Worm (Caenorhabditis elegans) whole organism, young adult: ENCODE results near the gene drh-1.

Experiments
- B0035.1 ChIP-seq: sonication (generic microtip); optimal IDR thresholded peaks from 2 replicates; lab custom pipeline; 2016; ENCODE audit warnings: missing genetic modification characterization, mild to moderate bottlenecking, missing compliant biosample characterization, missing genotype, missing genetic modification reagents
- B0261.1 ChIP-seq: sonication (generic microtip); optimal IDR thresholded peaks from 2 replicates; lab custom pipeline; 2016; ENCODE audit warnings: mild to moderate bottlenecking, missing genetic modification characterization, moderate library complexity, missing compliant biosample characterization
- B0336.3 ChIP-seq: fragments of 200-800 bp; sonication (Bioruptor generic); IDR thresholded peaks from 2 replicates; pipeline ENCODE4 v1.3.6; 2022; ENCODE audit warnings: missing genetic modification characterization, missing compliant biosample characterization
- C06A6.2 ChIP-seq: fragments of 200-800 bp; sonication (Bioruptor generic); conservative IDR thresholded peaks from 2 replicates; pipeline ENCODE4 v1.3.6; 2022; ENCODE audit warnings: missing genetic modification characterization, missing compliant biosample characterization
- F23B12.7 ChIP-seq: sonication (generic microtip); optimal IDR thresholded peaks from 2 replicates; lab custom pipeline; 2017; ENCODE audit warnings: missing genetic modification characterization, mild to moderate bottlenecking, missing compliant biosample characterization, antibody characterized with exemption, moderate library complexity; ENCODE audit not compliant: insufficient read depth
- F37B4.10 ChIP-seq: fragments of 200-800 bp; sonication (Bioruptor generic); IDR thresholded peaks from 2 replicates; pipeline ENCODE4 v1.3.6; 2022; ENCODE audit warnings: missing genetic modification characterization, missing compliant biosample characterization
- K12H6.12 ChIP-seq: fragments of 200-800 bp; sonication (Bioruptor generic); optimal IDR thresholded peaks from 2 replicates; lab custom pipeline; 2018; ENCODE audit warnings: mild to moderate bottlenecking, missing genetic modification characterization, missing compliant biosample characterization
- Y53F4B.3 ChIP-seq: fragments of 200-800 bp; sonication (Bioruptor generic); IDR thresholded peaks from 2 replicates; pipeline ENCODE4 v1.3.6; 2022; ENCODE audit warnings: missing genetic modification reagents, missing genetic modification characterization, missing compliant biosample characterization
- Y53G8AR.9 ChIP-seq: fragments of 200-800 bp; sonication (Bioruptor generic); conservative IDR thresholded peaks from 2 replicates; pipeline ENCODE4 v1.3.6; 2022; ENCODE audit warnings: missing genetic modification reagents, missing genetic modification characterization, missing compliant biosample characterization
- aptf-2 ChIP-seq: fragments of 200-800 bp; sonication (Bioruptor generic); conservative IDR thresholded peaks from 2 replicates; pipeline ENCODE4 v1.3.6; 2022; ENCODE audit warnings: missing genetic modification reagents, missing genetic modification characterization, missing compliant biosample characterization
- aptf-3 ChIP-seq: fragments of 200-800 bp; sonication (Bioruptor generic); IDR thresholded peaks from 2 replicates; pipeline ENCODE4 v1.3.6; 2022; ENCODE audit warnings: missing genetic modification characterization, missing compliant biosample characterization
- bed-2 ChIP-seq: fragments of 200-800 bp; sonication (Bioruptor generic); IDR thresholded peaks from 2 replicates; pipeline ENCODE4 v1.3.6; 2022; ENCODE audit warnings: missing genetic modification reagents, missing genetic modification characterization, missing compliant biosample characterization
- cebp-1 ChIP-seq, 2 experiments: fragments of 200-800 bp in 1 of 2; sonication (Bioruptor generic) in 1 of 2; sonication (generic microtip) in 1 of 2; IDR thresholded peaks in 1 of 2; optimal IDR thresholded peaks in 1 of 2; 2 replicates each; pipeline versions ENCODE4 v1.3.6 to Lab custom; 2017 to 2022; ENCODE audit warnings: missing compliant biosample characterization in 2 of 2, missing genetic modification characterization in 2 of 2, mild to moderate bottlenecking in 1 of 2, missing genetic modification reagents in 1 of 2, moderate library complexity in 1 of 2
- ceh-91 ChIP-seq: fragments of 200-800 bp; sonication (Bioruptor generic); IDR thresholded peaks from 2 replicates; pipeline ENCODE4 v1.3.6; 2022; ENCODE audit warnings: missing genetic modification reagents, missing genetic modification characterization, missing compliant biosample characterization
- chd-7 ChIP-seq: sonication (generic microtip); optimal IDR thresholded peaks from 2 replicates; lab custom pipeline; 2016; ENCODE audit warnings: mild to moderate bottlenecking, missing genetic modification characterization, moderate library complexity, missing compliant biosample characterization
- die-1 ChIP-seq: sonication (generic microtip); optimal IDR thresholded peaks from 2 replicates; lab custom pipeline; 2016; ENCODE audit warnings: missing genotype, mild to moderate bottlenecking, missing genetic modification characterization, missing compliant biosample characterization
- dox-1 ChIP-seq: fragments of 200-800 bp; sonication (Bioruptor generic); IDR thresholded peaks from 2 replicates; pipeline ENCODE4 v1.3.6; 2022; ENCODE audit warnings: missing genetic modification reagents, missing genetic modification characterization, missing compliant biosample characterization
- dpl-1 ChIP-seq: fragments of 150-350 bp; optimal IDR thresholded peaks from 2 replicates; lab custom pipeline; 2014; ENCODE audit warnings: missing biosample characterization, missing genetic modification reagents, missing genetic modification characterization
- efl-1 ChIP-seq: fragments of 150-350 bp; optimal IDR thresholded peaks from 2 replicates; lab custom pipeline; 2014; ENCODE audit warnings: missing biosample characterization, missing genetic modification reagents, missing genetic modification characterization
- egrh-3 ChIP-seq: fragments of 200-800 bp; sonication (Bioruptor generic); IDR thresholded peaks from 2 replicates; pipeline ENCODE4 v1.3.6; 2022; ENCODE audit warnings: missing genetic modification reagents, missing genetic modification characterization, missing compliant biosample characterization
- ets-4 ChIP-seq: fragments of 200-800 bp; sonication (Bioruptor generic); optimal IDR thresholded peaks from 2 replicates; lab custom pipeline; 2018; ENCODE audit warnings: mild to moderate bottlenecking, missing genetic modification characterization, missing compliant biosample characterization
- hrde-1 ChIP-seq: sonication (generic microtip); optimal IDR thresholded peaks from 2 replicates; lab custom pipeline; 2016; ENCODE audit warnings: missing genetic modification characterization, mild to moderate bottlenecking, missing compliant biosample characterization, moderate library complexity, missing genotype, missing genetic modification reagents, borderline replicate concordance
- lag-1 ChIP-seq: fragments of 200-800 bp; sonication (Bioruptor generic); IDR thresholded peaks from 2 replicates; pipeline ENCODE4 v1.3.6; 2022; ENCODE audit warnings: missing genetic modification reagents, missing genetic modification characterization, missing compliant biosample characterization
- let-526 ChIP-seq: fragments of 200-800 bp; sonication (Bioruptor generic); IDR thresholded peaks from 2 replicates; pipeline ENCODE4 v1.3.6; 2022; ENCODE audit warnings: missing genetic modification reagents, missing genetic modification characterization, missing compliant biosample characterization
- lin-40 ChIP-seq: sonication (generic microtip); optimal IDR thresholded peaks from 2 replicates; lab custom pipeline; 2016; ENCODE audit warnings: missing genetic modification characterization, mild to moderate bottlenecking, missing compliant biosample characterization, missing genotype, missing genetic modification reagents
- madf-10 ChIP-seq: sonication (generic microtip); optimal IDR thresholded peaks from 2 replicates; lab custom pipeline; 2016; ENCODE audit warnings: mild to moderate bottlenecking, missing genetic modification characterization, missing compliant biosample characterization
- madf-8 ChIP-seq: fragments of 200-800 bp; sonication (Bioruptor generic); conservative IDR thresholded peaks from 2 replicates; pipeline ENCODE4 v1.3.6; 2022; ENCODE audit warnings: missing genetic modification reagents, missing genetic modification characterization, missing compliant biosample characterization
- mcd-1 ChIP-seq: fragments of 200-800 bp; sonication (Bioruptor generic); IDR thresholded peaks from 2 replicates; pipeline ENCODE4 v1.3.6; 2022; ENCODE audit warnings: missing genetic modification reagents, missing genetic modification characterization, missing compliant biosample characterization
- mxl-1 ChIP-seq: sonication (generic microtip); optimal IDR thresholded peaks from 2 replicates; lab custom pipeline; 2016; ENCODE audit warnings: missing genetic modification characterization, missing compliant biosample characterization
- nfya-2 ChIP-seq: fragments of 200-800 bp; sonication (Bioruptor generic); IDR thresholded peaks from 2 replicates; pipeline ENCODE4 v1.3.6; 2022; ENCODE audit warnings: missing genetic modification reagents, missing genetic modification characterization, missing compliant biosample characterization
- nhr-120 ChIP-seq: fragments of 200-800 bp; sonication (Bioruptor generic); IDR thresholded peaks from 2 replicates; pipeline ENCODE4 v1.3.6; 2022; ENCODE audit warnings: missing genetic modification characterization, missing compliant biosample characterization
- nhr-179 ChIP-seq: sonication (generic microtip); optimal IDR thresholded peaks from 2 replicates; lab custom pipeline; 2016; ENCODE audit warnings: mild to moderate bottlenecking, missing genetic modification characterization, missing compliant biosample characterization
- nhr-27 ChIP-seq: fragments of 200-800 bp; sonication (Bioruptor generic); optimal IDR thresholded peaks from 2 replicates; lab custom pipeline; 2018; ENCODE audit warnings: mild to moderate bottlenecking, missing genetic modification characterization, moderate library complexity, missing compliant biosample characterization
- nhr-80 ChIP-seq: sonication (generic microtip); optimal IDR thresholded peaks from 2 replicates; lab custom pipeline; 2016; ENCODE audit warnings: missing genetic modification characterization, missing compliant biosample characterization
- pbrm-1 ChIP-seq: fragments of 200-800 bp; sonication (Bioruptor generic); IDR thresholded peaks from 2 replicates; pipeline ENCODE4 v1.3.6; 2022; ENCODE audit warnings: missing genetic modification reagents, missing genetic modification characterization, missing compliant biosample characterization
- pha-4 ChIP-seq: fragments of 150-350 bp; sonication (generic microtip); optimal IDR thresholded peaks from 2 replicates; lab custom pipeline; 2014; ENCODE audit warnings: missing biosample characterization, missing genetic modification reagents, missing genetic modification characterization
- rpc-1 ChIP-seq, 2 experiments: fragments of 150-350 bp in 1 of 2; sonication (generic microtip) in 1 of 2; optimal IDR thresholded peaks; 2 replicates each; lab custom pipeline; 2014 to 2018; ENCODE audit warnings: missing biosample characterization in 1 of 2, missing genetic modification characterization in 1 of 2, missing genetic modification reagents in 1 of 2, missing genotype in 1 of 2
- sdz-38 ChIP-seq: sonication (generic microtip); optimal IDR thresholded peaks from 2 replicates; lab custom pipeline; 2016; ENCODE audit warnings: missing genotype, missing genetic modification characterization, missing compliant biosample characterization
- snpc-1.3 ChIP-seq: sonication (generic microtip); optimal IDR thresholded peaks from 2 replicates; lab custom pipeline; 2017; ENCODE audit warnings: missing genetic modification characterization, mild to moderate bottlenecking, missing compliant biosample characterization, antibody characterized with exemption, moderate library complexity, missing genotype, missing genetic modification reagents; ENCODE audit not compliant: insufficient read depth
- snpc-4 ChIP-seq, 5 experiments: fragments of 150-350 bp in 1 of 5; sonication (generic microtip) in 4 of 5; optimal IDR thresholded peaks; 2 replicates each; lab custom pipeline; 2014 to 2018; ENCODE audit warnings: missing genetic modification characterization in 5 of 5, missing biosample characterization in 3 of 5, antibody characterized with exemption in 2 of 5, mild to moderate bottlenecking in 2 of 5, missing compliant biosample characterization in 2 of 5, missing genotype in 2 of 5, moderate library complexity in 2 of 5, missing genetic modification reagents in 1 of 5
- somi-1 ChIP-seq: fragments of 200-800 bp; sonication (Bioruptor generic); optimal IDR thresholded peaks from 2 replicates; lab custom pipeline; 2018; ENCODE audit warnings: mild to moderate bottlenecking, missing genetic modification characterization, missing compliant biosample characterization
- tbp1 ChIP-seq: fragments of 200-800 bp; sonication (Bioruptor generic); optimal IDR thresholded peaks from 2 replicates; lab custom pipeline; 2018; ENCODE audit warnings: mild to moderate bottlenecking, missing genetic modification characterization, missing compliant biosample characterization
- tlf-1 ChIP-seq: fragments of 200-800 bp; sonication (Bioruptor generic); optimal IDR thresholded peaks from 2 replicates; lab custom pipeline; 2018; ENCODE audit warnings: mild to moderate bottlenecking, missing genetic modification characterization, missing compliant biosample characterization
- xnd-1 ChIP-seq: sonication (generic microtip); optimal IDR thresholded peaks from 2 replicates; lab custom pipeline; 2016; ENCODE audit warnings: missing genotype, missing genetic modification reagents, missing genetic modification characterization, missing compliant biosample characterization
- zim-3 ChIP-seq: sonication (generic microtip); optimal IDR thresholded peaks from 2 replicates; lab custom pipeline; 2017; ENCODE audit warnings: mild to moderate bottlenecking, missing genetic modification characterization, moderate library complexity, missing compliant biosample characterization
- ztf-22 ChIP-seq: fragments of 200-800 bp; sonication (Bioruptor generic); optimal IDR thresholded peaks from 2 replicates; lab custom pipeline; 2018; ENCODE audit warnings: mild to moderate bottlenecking, missing genetic modification characterization, moderate library complexity, missing compliant biosample characterization
- ztf-25 ChIP-seq: fragments of 200-800 bp; sonication (Bioruptor generic); IDR thresholded peaks from 2 replicates; pipeline ENCODE4 v1.3.6; 2022; ENCODE audit warnings: missing genetic modification reagents, missing genetic modification characterization, missing compliant biosample characterization

The drh-1 gene

ce11 chrIV:6631704-6632272 is 18.6 kb upstream of the drh-1 start, which contains the start of the genes cest-5.1 and C01B10.9 (continued):
- TF ChIP-seq rpc-1 (optimal IDR thresholded peaks at IDR 0.05; lab: Kevin White, UChicago) (no peak), rpc-1 (tag; optimal IDR thresholded peaks at IDR 0.05; lab: Kevin White, UChicago) (no peak), dpl-1 (GFP tag; lab: Kevin White, UChicago) (peak; percentile 76), chd-7 (no peak), snpc-1.3 (tag; lab: Kevin White, UChicago) (peak; percentile 35), madf-10 (tag; lab: Kevin White, UChicago) (peak; percentile 0), B0035.1 (no peak), F37B4.10 (GFP tag; lab: Robert Waterston, UW) (no peak), lin-40 (peak; percentile 45), xnd-1 (tag; lab: Kevin White, UChicago) (no peak), somi-1 (GFP tag; lab: Kevin White, UChicago) (no peak), ztf-22 (GFP tag; lab: Kevin White, UChicago) (no peak), mxl-1 (tag; lab: Kevin White, UChicago) (no peak), aptf-2 (peak; percentile 49; the same call in 1 of the 2 replicates), Y53G8AR.9 (GFP tag; lab: Robert Waterston, UW) (no peak), bed-2 (peak; percentile 64; the same call in 1 of the 2 replicates), pbrm-1 (no peak), egrh-3 (GFP tag; lab: Robert Waterston, UW) (no peak), nhr-179 (tag; lab: Kevin White, UChicago) (no peak), F23B12.7 (tag; lab: Kevin White, UChicago) (no peak), pha-4 (tag; lab: Kevin White, UChicago) (no peak), madf-8 (GFP tag; lab: Robert Waterston, UW) (no peak), ztf-25 (GFP tag; lab: Robert Waterston, UW) (no peak), nfya-2 (GFP tag; lab: Robert Waterston, UW) (no peak), tlf-1 (GFP tag; lab: Kevin White, UChicago) (no peak), let-526 (GFP tag; lab: Robert Waterston, UW) (no peak), cebp-1 (GFP tag; IDR thresholded peaks at IDR 0.05; lab: Robert Waterston, UW) (no peak; the same call in 1 of the 2 replicates), cebp-1 (tag; optimal IDR thresholded peaks at IDR 0.05; lab: Kevin White, UChicago) (no peak), efl-1 (GFP tag; lab: Kevin White, UChicago) (peak; percentile 72), mcd-1 (GFP tag; lab: Robert Waterston, UW) (no peak), B0261.1 (tag; lab: Kevin White, UChicago) (no peak), ceh-91 (GFP tag; lab: Robert Waterston, UW) (no peak), nhr-27 (no peak), Y53F4B.3 (no peak), nhr-80 (tag; lab: Kevin White, UChicago) (peak; percentile 15), sdz-38 (tag; lab: Kevin White, UChicago) (no peak), hrde-1 (no peak), die-1 (no peak), lag-1 (no peak), ets-4 (GFP tag; lab: Kevin White, UChicago) (no peak), dox-1 (GFP tag; lab: Robert Waterston, UW) (no peak; the same call in 1 of the 2 replicates), K12H6.12 (tag; lab: Kevin White, UChicago) (peak; percentile 48), nhr-120 (GFP tag; lab: Robert Waterston, UW) (no peak), zim-3 (tag; lab: Kevin White, UChicago) (no peak), B0336.3 (GFP tag; lab: Robert Waterston, UW) (no peak), tbp1 (GFP tag; lab: Kevin White, UChicago) (peak; percentile 47), snpc-4 (GFP tag; optimal IDR thresholded peaks at IDR 0.05; lab: Kevin White, UChicago) (peak; percentile 40), snpc-4 (tag; optimal IDR thresholded peaks at IDR 0.05; lab: Kevin White, UChicago) (peak; percentile 50 to 84 (median 73)), aptf-3 (GFP tag; lab: Robert Waterston, UW) (no peak), C06A6.2 (GFP tag; lab: Robert Waterston, UW) (no peak)
